Worm (Caenorhabditis elegans): ENCODE results near the gene T22B2.1.

DNA sequence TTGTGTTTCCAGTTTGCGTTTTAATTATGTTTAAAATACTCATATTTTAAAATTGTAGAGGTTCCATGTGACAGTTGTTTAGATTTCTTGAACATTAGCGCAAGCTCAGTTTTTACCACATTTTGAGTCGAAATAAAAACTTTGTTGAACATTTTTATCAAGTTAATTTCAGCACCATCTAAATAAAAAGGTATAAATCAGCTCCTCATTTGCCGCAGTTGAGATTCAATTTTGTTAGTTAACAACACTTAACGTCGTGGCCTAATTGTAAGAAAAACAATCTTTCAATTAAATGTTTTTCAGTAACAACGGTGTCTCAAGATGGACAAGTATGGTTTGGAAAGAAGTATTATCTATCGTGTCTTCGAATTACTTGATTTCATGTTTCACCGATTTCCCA, 5.1 kb upstream of the T22B2.1 start:
- TF ChIP-seq mml-1 (tag; optimal IDR thresholded peaks at IDR 0.05) (no peak), pha-4 (tag; optimal IDR thresholded peaks at IDR 0.05) (no peak), pqm-1 (tag; optimal IDR thresholded peaks at IDR 0.05) (no peak), nhr-28 (tag; optimal IDR thresholded peaks at IDR 0.05) (no peak), jun-1 (tag; optimal IDR thresholded peaks at IDR 0.05) (no peak), fkh-2 (tag; optimal IDR thresholded peaks at IDR 0.05) (no peak), tbx-2 (tag; optimal IDR thresholded peaks at IDR 0.05) (no peak), skn-1 (tag; optimal IDR thresholded peaks at IDR 0.05) (no peak), elt-3 (tag; optimal IDR thresholded peaks at IDR 0.05) (no peak)
